Fruit fly (Drosophila melanogaster): ENCODE results near the gene Cox10.

Cox10 gene

dm6 chr2L:10344029-10344606 is 12.8 kb downstream of the Cox10 start, which contains the start of gene Frmd5 (continued):
- TF ChIP-seq maf-S (GFP tag; optimal IDR thresholded peaks at IDR 0.05) = no peak
- TF ChIP-seq dpn (GFP tag; optimal IDR thresholded peaks at IDR 0.05) = no peak
- TF ChIP-seq Camta (GFP tag; optimal IDR thresholded peaks at IDR 0.05) = no peak
- peak; percentile 21 for TF ChIP-seq BEAF-32 (GFP tag; optimal IDR thresholded peaks at IDR 0.05)
- TF ChIP-seq al (GFP tag; IDR thresholded peaks at IDR 0.05) = no peak
- peak; percentile 55; the same call in 2 of the 3 replicates for TF ChIP-seq CG6791 (GFP tag; IDR thresholded peaks at IDR 0.05; ENCODE audit: partially characterized antibody)
- TF ChIP-seq CG15269 (tag; optimal IDR thresholded peaks at IDR 0.05) = no peak
- TF ChIP-seq CG11085 (GFP tag; IDR thresholded peaks at IDR 0.05) = no peak
- TF ChIP-seq HLH54F (GFP tag; optimal IDR thresholded peaks at IDR 0.05) = no peak

dm6 chr2L:10351130-10351529 is 19.9 kb downstream of the Cox10 start:
- peak; percentile 33 for TF ChIP-seq pros (GFP tag; optimal IDR thresholded peaks at IDR 0.05)
- TF ChIP-seq CG33557 (GFP tag; optimal IDR thresholded peaks at IDR 0.05) = peak; percentile 28
- TF ChIP-seq pnt (GFP tag; optimal IDR thresholded peaks at IDR 0.05) = peak; percentile 2
- peak; percentile 58 for TF ChIP-seq CG10979 (tag; optimal IDR thresholded peaks at IDR 0.05)
- TF ChIP-seq CG12219 (GFP tag; optimal IDR thresholded peaks at IDR 0.05) = peak; percentile 29
- no peak for TF ChIP-seq CG4328 (GFP tag; optimal IDR thresholded peaks at IDR 0.05)
- TF ChIP-seq ewg (GFP tag; optimal IDR thresholded peaks at IDR 0.05) = peak; percentile 13
- TF ChIP-seq CG3281 (GFP tag; optimal IDR thresholded peaks at IDR 0.05) = no peak
- TF ChIP-seq Sox100B (GFP tag; optimal IDR thresholded peaks at IDR 0.05) = peak; percentile 6
- TF ChIP-seq Hmr (GFP tag; optimal IDR thresholded peaks at IDR 0.05) = no peak
- peak; percentile 15 for TF ChIP-seq Ets65A (GFP tag)
- peak; percentile 21 for TF ChIP-seq Nf-YB (GFP tag; optimal IDR thresholded peaks at IDR 0.05)
- peak; percentile 3 for TF ChIP-seq chn (GFP tag; optimal IDR thresholded peaks at IDR 0.05)
- TF ChIP-seq crol (GFP tag; IDR thresholded peaks at IDR 0.05) = no peak
- no peak for TF ChIP-seq CG11456 (GFP tag; IDR thresholded peaks at IDR 0.05)
- TF ChIP-seq sens (GFP tag) = peak; percentile 88
- TF ChIP-seq Ssrp (tag; optimal IDR thresholded peaks at IDR 0.05) = peak; percentile 61
- peak; percentile 44; the same call in 1 of the 3 replicates for TF ChIP-seq CG17361 (GFP tag; IDR thresholded peaks at IDR 0.05)
- TF ChIP-seq CG17829 (tag; optimal IDR thresholded peaks at IDR 0.05) = peak; percentile 36
- peak; percentile 18 for TF ChIP-seq CG2875 (GFP tag; optimal IDR thresholded peaks at IDR 0.05)
- no peak for TF ChIP-seq D (optimal IDR thresholded peaks at IDR 0.05)
- TF ChIP-seq D (GFP tag; optimal IDR thresholded peaks at IDR 0.05) = peak; percentile 20
- TF ChIP-seq Lhr (GFP tag; optimal IDR thresholded peaks at IDR 0.05) = peak; percentile 6
- TF ChIP-seq CG14710 (tag; optimal IDR thresholded peaks at IDR 0.05) = peak; percentile 48
- TF ChIP-seq nmo (GFP tag; optimal IDR thresholded peaks at IDR 0.05) = peak; percentile 29
- peak; percentile 7 for TF ChIP-seq fd96Cb (tag; optimal IDR thresholded peaks at IDR 0.05)
- TF ChIP-seq chif (GFP tag; optimal IDR thresholded peaks at IDR 0.05) = peak in 1 of 2 experiments; percentile 2
- peak; percentile 71 for TF ChIP-seq CG11504 (tag; optimal IDR thresholded peaks at IDR 0.05)
- peak in 1 of 3 experiments; percentile 79 for TF ChIP-seq lola (GFP tag; optimal IDR thresholded peaks at IDR 0.05)
- no peak for TF ChIP-seq CG9215 (GFP tag; IDR thresholded peaks at IDR 0.05)
- peak; percentile 12 for TF ChIP-seq CG2202 (tag; optimal IDR thresholded peaks at IDR 0.05)
- TF ChIP-seq nerfin-1 (tag; optimal IDR thresholded peaks at IDR 0.05) = peak; percentile 20
- TF ChIP-seq CG10267 (tag; optimal IDR thresholded peaks at IDR 0.05) = peak; percentile 25
- TF ChIP-seq phol (tag; optimal IDR thresholded peaks at IDR 0.05) = peak; percentile 45
- peak; percentile 55 for TF ChIP-seq CG2712 (tag; optimal IDR thresholded peaks at IDR 0.05)
- peak; percentile 32 for TF ChIP-seq gcm (GFP tag; optimal IDR thresholded peaks at IDR 0.05)
- TF ChIP-seq bsh (GFP tag; optimal IDR thresholded peaks at IDR 0.05) = peak in 1 of 2 experiments; percentile 51
- no peak for TF ChIP-seq insv (GFP tag; optimal IDR thresholded peaks at IDR 0.05)
- TF ChIP-seq CG18262 (tag; optimal IDR thresholded peaks at IDR 0.05) = peak; percentile 63

Data from whole organism, embryonic.